Worm (Caenorhabditis elegans) whole organism, young adult: ENCODE measurements around the gene mlp-1.

Source experiments
- F10E7.11 ChIP-seq: sonication (generic microtip); optimal IDR thresholded peaks from 2 replicates; lab custom pipeline; 2017; ENCODE audit warnings: mild to moderate bottlenecking, missing genetic modification characterization, moderate library complexity, missing compliant biosample characterization
- F57C9.4 ChIP-seq: sonication (generic microtip); optimal IDR thresholded peaks from 2 replicates; lab custom pipeline; 2017; ENCODE audit warnings: mild to moderate bottlenecking, missing genetic modification characterization, missing compliant biosample characterization
- T07F8.4 ChIP-seq: sonication (generic microtip); optimal IDR thresholded peaks from 2 replicates; lab custom pipeline; 2016; ENCODE audit warnings: mild to moderate bottlenecking, missing genetic modification characterization, moderate library complexity, missing compliant biosample characterization
- Y53G8AR.9 ChIP-seq: fragments of 200-800 bp; sonication (Bioruptor generic); conservative IDR thresholded peaks from 2 replicates; pipeline ENCODE4 v1.3.6; 2022; ENCODE audit warnings: missing genetic modification reagents, missing genetic modification characterization, missing compliant biosample characterization
- akir-1 ChIP-seq: fragments of 200-800 bp; sonication (Bioruptor generic); optimal IDR thresholded peaks from 2 replicates; lab custom pipeline; 2018; ENCODE audit warnings: mild to moderate bottlenecking, missing genetic modification characterization, moderate library complexity, missing compliant biosample characterization
- cebp-1 ChIP-seq, 2 experiments: fragments of 200-800 bp in 1 of 2; sonication (Bioruptor generic) in 1 of 2; sonication (generic microtip) in 1 of 2; IDR thresholded peaks in 1 of 2; optimal IDR thresholded peaks in 1 of 2; 2 replicates each; pipeline versions ENCODE4 v1.3.6 to Lab custom; 2017 to 2022; ENCODE audit warnings: missing compliant biosample characterization in 2 of 2, missing genetic modification characterization in 2 of 2, mild to moderate bottlenecking in 1 of 2, missing genetic modification reagents in 1 of 2, moderate library complexity in 1 of 2
- cebp-2 ChIP-seq: fragments of 200-800 bp; sonication (Bioruptor generic); IDR thresholded peaks from 2 replicates; pipeline ENCODE4 v1.3.6; 2022; ENCODE audit warnings: missing genetic modification characterization, missing compliant biosample characterization
- ceh-79 ChIP-seq: sonication (generic microtip); optimal IDR thresholded peaks from 2 replicates; lab custom pipeline; 2017; ENCODE audit warnings: mild to moderate bottlenecking, missing genetic modification characterization, missing compliant biosample characterization
- dox-1 ChIP-seq: fragments of 200-800 bp; sonication (Bioruptor generic); IDR thresholded peaks from 2 replicates; pipeline ENCODE4 v1.3.6; 2022; ENCODE audit warnings: missing genetic modification reagents, missing genetic modification characterization, missing compliant biosample characterization
- ets-4 ChIP-seq: fragments of 200-800 bp; sonication (Bioruptor generic); optimal IDR thresholded peaks from 2 replicates; lab custom pipeline; 2018; ENCODE audit warnings: mild to moderate bottlenecking, missing genetic modification characterization, missing compliant biosample characterization
- gei-17 ChIP-seq: fragments of 200-800 bp; sonication (Bioruptor generic); optimal IDR thresholded peaks from 2 replicates; lab custom pipeline; 2018; ENCODE audit warnings: mild to moderate bottlenecking, missing genetic modification characterization, missing compliant biosample characterization
- hlh-12 ChIP-seq: sonication (generic microtip); optimal IDR thresholded peaks from 2 replicates; lab custom pipeline; 2016; ENCODE audit warnings: missing genetic modification characterization, missing compliant biosample characterization
- hmg-1.2 ChIP-seq: fragments of 200-800 bp; sonication (Bioruptor generic); IDR thresholded peaks from 2 replicates; pipeline ENCODE4 v1.3.6; 2022; ENCODE audit warnings: missing genetic modification reagents, missing genetic modification characterization, missing compliant biosample characterization
- hmg-20 ChIP-seq: fragments of 200-800 bp; sonication (Bioruptor generic); IDR thresholded peaks from 2 replicates; pipeline ENCODE4 v1.3.6; 2022; ENCODE audit warnings: missing genetic modification reagents, missing genetic modification characterization, missing compliant biosample characterization
- let-607 ChIP-seq, 2 experiments: fragments of 200-800 bp in 1 of 2; sonication (Bioruptor generic) in 1 of 2; sonication (generic microtip) in 1 of 2; optimal IDR thresholded peaks; 2 replicates each; lab custom pipeline; 2016 to 2018; ENCODE audit warnings: mild to moderate bottlenecking in 2 of 2, missing compliant biosample characterization in 2 of 2, missing genetic modification characterization in 2 of 2, moderate library complexity in 2 of 2, missing genotype in 1 of 2
- lin-26 ChIP-seq: fragments of 200-800 bp; sonication (Bioruptor generic); IDR thresholded peaks from 2 replicates; pipeline ENCODE4 v1.3.6; 2022; ENCODE audit warnings: missing genetic modification reagents, missing genetic modification characterization, missing compliant biosample characterization
- lin-54 ChIP-seq: fragments of 200-800 bp; sonication (Bioruptor generic); optimal IDR thresholded peaks from 2 replicates; lab custom pipeline; 2018; ENCODE audit warnings: mild to moderate bottlenecking, missing genetic modification characterization, missing compliant biosample characterization
- lir-1 ChIP-seq: fragments of 200-800 bp; sonication (Bioruptor generic); conservative IDR thresholded peaks from 2 replicates; pipeline ENCODE4 v1.3.6; 2022; ENCODE audit warnings: missing genetic modification reagents, missing genetic modification characterization, missing compliant biosample characterization
- lsy-27 ChIP-seq: sonication (generic microtip); optimal IDR thresholded peaks from 2 replicates; lab custom pipeline; 2017; ENCODE audit warnings: missing genetic modification characterization, mild to moderate bottlenecking, missing compliant biosample characterization, antibody characterized with exemption, missing genotype, borderline replicate concordance; ENCODE audit not compliant: insufficient read depth
- madf-8 ChIP-seq: fragments of 200-800 bp; sonication (Bioruptor generic); conservative IDR thresholded peaks from 2 replicates; pipeline ENCODE4 v1.3.6; 2022; ENCODE audit warnings: missing genetic modification reagents, missing genetic modification characterization, missing compliant biosample characterization
- nhr-80 ChIP-seq: sonication (generic microtip); optimal IDR thresholded peaks from 2 replicates; lab custom pipeline; 2016; ENCODE audit warnings: missing genetic modification characterization, missing compliant biosample characterization
- rcor-1 ChIP-seq: fragments of 200-800 bp; sonication (Bioruptor generic); IDR thresholded peaks from 2 replicates; pipeline ENCODE4 v1.3.6; 2022; ENCODE audit warnings: missing genetic modification reagents, missing genetic modification characterization, missing compliant biosample characterization
- rec-8 ChIP-seq, 2 experiments: sonication (generic microtip); optimal IDR thresholded peaks; 2 replicates each; lab custom pipeline; 2016; ENCODE audit warnings: mild to moderate bottlenecking in 2 of 2, missing genetic modification characterization in 2 of 2, missing genetic modification reagents in 2 of 2, missing genotype in 2 of 2, missing biosample characterization in 1 of 2, missing compliant biosample characterization in 1 of 2, moderate library complexity in 1 of 2
- snpc-1.1 ChIP-seq: sonication (generic microtip); optimal IDR thresholded peaks from 2 replicates; lab custom pipeline; 2017; ENCODE audit warnings: missing genetic modification characterization, mild to moderate bottlenecking, missing compliant biosample characterization, antibody characterized with exemption, moderate library complexity, missing genotype, missing genetic modification reagents; ENCODE audit not compliant: insufficient read depth
- snpc-1.3 ChIP-seq: sonication (generic microtip); optimal IDR thresholded peaks from 2 replicates; lab custom pipeline; 2017; ENCODE audit warnings: missing genetic modification characterization, mild to moderate bottlenecking, missing compliant biosample characterization, antibody characterized with exemption, moderate library complexity, missing genotype, missing genetic modification reagents; ENCODE audit not compliant: insufficient read depth
- zfh-2 ChIP-seq: fragments of 200-800 bp; sonication (Bioruptor generic); conservative IDR thresholded peaks from 2 replicates; pipeline ENCODE4 v1.3.6; 2022; ENCODE audit warnings: missing genetic modification reagents, missing genetic modification characterization, missing compliant biosample characterization
- ztf-22 ChIP-seq: fragments of 200-800 bp; sonication (Bioruptor generic); optimal IDR thresholded peaks from 2 replicates; lab custom pipeline; 2018; ENCODE audit warnings: mild to moderate bottlenecking, missing genetic modification characterization, moderate library complexity, missing compliant biosample characterization
- ztf-28 ChIP-seq: fragments of 200-800 bp; sonication (Bioruptor generic); IDR thresholded peaks from 2 replicates; pipeline ENCODE4 v1.3.6; 2022; ENCODE audit warnings: missing genetic modification reagents, missing genetic modification characterization, missing compliant biosample characterization
- ztf-6 ChIP-seq: fragments of 200-800 bp; sonication (Bioruptor generic); IDR thresholded peaks from 2 replicates; pipeline ENCODE4 v1.3.6; 2022; ENCODE audit warnings: missing genetic modification reagents, missing genetic modification characterization, missing compliant biosample characterization

Gene mlp-1

DNA sequence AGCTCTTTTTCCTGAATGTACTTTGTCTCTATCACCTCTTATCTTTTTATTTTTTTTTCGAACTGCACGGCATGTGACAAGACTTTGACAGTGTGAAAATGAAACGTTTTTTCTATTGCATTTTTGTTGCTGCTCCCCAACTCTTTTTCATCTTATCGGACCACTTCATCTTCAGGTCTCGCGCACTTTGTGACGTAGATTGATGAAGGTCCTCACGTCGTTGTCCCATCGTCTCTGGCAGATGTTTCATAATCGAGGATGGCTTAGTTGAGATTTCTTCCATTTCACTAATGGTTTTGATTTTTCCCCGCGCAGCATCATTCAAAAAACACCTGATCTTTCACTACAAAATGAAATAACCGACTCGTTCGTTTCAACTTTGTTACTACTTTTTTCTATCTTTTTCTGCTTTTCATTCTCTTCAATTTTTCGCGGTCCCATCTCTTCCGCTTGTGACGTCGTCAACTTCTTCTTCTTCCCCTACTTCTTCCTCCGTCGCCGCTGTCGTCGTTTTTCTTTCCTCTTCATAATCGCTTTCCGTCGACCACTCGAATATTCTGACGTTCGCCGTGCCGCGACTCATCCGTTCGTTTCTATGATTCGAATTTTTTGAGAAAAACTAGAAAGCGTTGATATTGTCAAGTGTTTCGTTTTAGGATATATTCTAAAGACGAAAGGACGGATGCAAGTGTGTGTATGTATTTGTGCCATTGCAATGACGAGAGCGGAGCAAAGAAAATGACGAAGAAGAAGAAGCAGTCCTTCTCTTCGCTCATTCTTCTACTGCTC, 16.5 kb upstream of the mlp-1 start, which contains the start of gene T04C9.2:
TSS of gene T04C9.2 (plus strand) at position 739 of the 789 bp plus-strand sequence.
- TF ChIP-seq cebp-1 (GFP tag; IDR thresholded peaks at IDR 0.05; lab: Robert Waterston, UW) (no peak), cebp-1 (tag; optimal IDR thresholded peaks at IDR 0.05; lab: Kevin White, UChicago) (peak; percentile 44), ztf-22 (GFP tag; lab: Kevin White, UChicago) (no peak), nhr-80 (tag; lab: Kevin White, UChicago) (peak; percentile 45), let-607 (tag; optimal IDR thresholded peaks at IDR 0.05; lab: Kevin White, UChicago) (peak in 1 of 2 experiments; percentile 29), cebp-2 (GFP tag; lab: Robert Waterston, UW) (no peak)

DNA sequence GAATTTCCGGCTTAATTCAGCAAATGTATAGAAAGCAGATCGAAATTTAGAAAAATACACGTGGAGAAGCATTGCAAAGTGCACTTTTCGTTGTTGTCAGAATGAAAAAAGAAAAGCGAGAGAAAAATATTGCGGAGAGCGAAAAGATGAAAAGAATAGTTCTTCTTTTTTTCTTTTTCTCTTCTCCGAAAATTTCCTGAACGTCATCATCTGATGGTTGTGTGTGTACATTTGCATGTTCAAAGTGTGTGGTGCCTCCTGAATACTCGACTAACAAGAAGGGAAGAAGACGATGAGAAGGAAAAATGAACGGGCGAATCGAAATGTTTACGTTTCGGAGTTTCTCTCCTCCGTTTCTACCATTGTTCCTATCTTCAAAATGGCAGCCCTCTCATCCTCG, 15.2 kb upstream of the mlp-1 start:
- TF ChIP-seq F10E7.11 (tag; lab: Kevin White, UChicago), result no peak
- no peak for TF ChIP-seq ztf-6 (GFP tag; lab: Robert Waterston, UW)
- no peak for TF ChIP-seq hmg-20 (GFP tag; lab: Robert Waterston, UW)
- TF ChIP-seq hlh-12 (tag; lab: Kevin White, UChicago), result no peak
- TF ChIP-seq lir-1 (GFP tag; lab: Robert Waterston, UW), result no peak
- no peak for TF ChIP-seq ets-4 (GFP tag; lab: Kevin White, UChicago)
- no peak for TF ChIP-seq F57C9.4 (tag; lab: Kevin White, UChicago)
- no peak for TF ChIP-seq lin-26 (GFP tag; lab: Robert Waterston, UW)
- TF ChIP-seq madf-8, result no peak
- no peak for TF ChIP-seq T07F8.4 (tag; lab: Kevin White, UChicago)
- TF ChIP-seq Y53G8AR.9 (GFP tag; lab: Robert Waterston, UW), result no peak
- no peak for TF ChIP-seq snpc-1.3 (tag; lab: Kevin White, UChicago)
- no peak for TF ChIP-seq akir-1 (GFP tag; lab: Kevin White, UChicago)
- TF ChIP-seq rec-8 (tag; optimal IDR thresholded peaks at IDR 0.05; lab: Kevin White, UChicago), result no peak
- no peak for TF ChIP-seq hmg-1.2 (GFP tag; lab: Robert Waterston, UW)

DNA sequence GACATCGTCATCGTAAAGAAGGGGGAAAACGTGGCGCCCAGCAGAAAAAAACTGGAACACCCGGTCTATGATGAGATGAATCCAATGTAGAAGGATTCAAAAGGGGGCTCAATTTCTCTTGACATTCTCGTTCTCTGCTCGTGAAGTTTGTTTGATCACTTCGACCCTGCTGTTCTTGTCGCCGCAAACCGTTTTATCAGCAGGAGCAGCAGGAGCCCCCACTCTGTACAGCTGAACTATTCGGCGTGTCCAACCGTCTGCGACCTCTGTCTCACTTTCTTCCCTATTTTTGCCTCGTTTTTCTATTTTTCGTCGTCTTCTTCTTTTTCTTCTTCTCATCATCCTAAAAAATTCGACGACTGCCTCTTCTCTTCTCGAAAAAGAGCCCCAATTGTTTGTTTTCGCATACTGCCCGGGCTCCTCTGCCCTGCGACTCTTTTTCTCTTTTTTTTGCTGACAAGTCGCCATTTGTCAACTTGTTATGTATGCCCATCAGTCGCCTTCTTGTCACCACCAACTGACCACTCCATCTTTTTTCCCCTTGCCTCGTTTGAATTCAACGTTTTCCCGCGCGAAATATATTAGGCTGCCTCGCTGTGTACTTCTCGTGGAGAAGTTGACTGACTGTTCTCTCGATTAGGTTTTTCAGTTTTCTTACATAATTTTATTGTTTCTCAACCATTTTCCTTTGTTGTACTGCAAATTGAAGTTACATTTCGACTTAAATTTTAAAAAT, 14.3 kb upstream of the mlp-1 start:
- TF ChIP-seq gei-17 (GFP tag; lab: Kevin White, UChicago) (no peak), zfh-2 (GFP tag; lab: Robert Waterston, UW) (peak; percentile 58; the same call in 1 of the 2 replicates), ceh-79 (tag; lab: Kevin White, UChicago) (no peak), snpc-1.1 (tag; lab: Kevin White, UChicago) (no peak), lsy-27 (tag; lab: Kevin White, UChicago) (no peak), nhr-80 (tag; lab: Kevin White, UChicago) (peak; percentile 74), lin-54 (GFP tag; lab: Kevin White, UChicago) (peak; percentile 12), ztf-28 (GFP tag; lab: Robert Waterston, UW) (no peak), rcor-1 (no peak), lir-1 (GFP tag; lab: Robert Waterston, UW) (no peak), hmg-1.2 (GFP tag; lab: Robert Waterston, UW) (0 out of 2 replicates have a peak, but pooled peaks have one; percentile 6), dox-1 (GFP tag; lab: Robert Waterston, UW) (peak; percentile 36; the same call in 1 of the 2 replicates)
